Fruit fly (Drosophila melanogaster): ENCODE data around the gene mtm.
A peak's percentile ranks its signal among the peaks of the same experiment; 100 is the strongest.

mtm gene

dm6 chr2L:6065823-6066222, 29.0 kb upstream of the mtm start, which contains the start of the genes Fbw5 and CG9147 (continued):
- TF ChIP-seq jigr1 (GFP tag; IDR thresholded peaks at IDR 0.05) (peak; percentile 99), CG4360 (GFP tag; IDR thresholded peaks at IDR 0.05) (peak; percentile 93), H2.0 (GFP tag; IDR thresholded peaks at IDR 0.05) (peak; percentile 100), tx (GFP tag; optimal IDR thresholded peaks at IDR 0.05) (peak; percentile 100), CG1647 (GFP tag; optimal IDR thresholded peaks at IDR 0.05) (peak; percentile 99), CG4617 (GFP tag; optimal IDR thresholded peaks at IDR 0.05; ENCODE audit: borderline replicate concordance) (peak; percentile 100), Ets65A (GFP tag) (peak; percentile 100), Nf-YA (GFP tag; IDR thresholded peaks at IDR 0.05) (peak; percentile 99), CG31441 (GFP tag; IDR thresholded peaks at IDR 0.05) (peak; percentile 99), CG6654 (GFP tag; optimal IDR thresholded peaks at IDR 0.05) (peak; percentile 91), CG15011 (GFP tag; optimal IDR thresholded peaks at IDR 0.05) (peak; percentile 98), Pdp1 (GFP tag; optimal IDR thresholded peaks at IDR 0.05) (peak; percentile 99 to 100), Atf6 (GFP tag; IDR thresholded peaks at IDR 0.05) (peak; percentile 100), scrt (GFP tag; optimal IDR thresholded peaks at IDR 0.05) (peak; percentile 97), vfl (GFP tag; optimal IDR thresholded peaks at IDR 0.05) (peak; percentile 99), CG12299 (tag; optimal IDR thresholded peaks at IDR 0.05) (peak; percentile 99), CG15601 (tag; optimal IDR thresholded peaks at IDR 0.05) (peak; percentile 99), pb (GFP tag; optimal IDR thresholded peaks at IDR 0.05) (peak; percentile 99), Bdp1 (GFP tag; optimal IDR thresholded peaks at IDR 0.05) (peak; percentile 96), CG13296 (GFP tag; optimal IDR thresholded peaks at IDR 0.05) (peak; percentile 99), pnt (GFP tag; optimal IDR thresholded peaks at IDR 0.05) (peak; percentile 99), sd (tag; optimal IDR thresholded peaks at IDR 0.05) (peak; percentile 99), gcm (GFP tag; optimal IDR thresholded peaks at IDR 0.05) (peak; percentile 100), Ptx1 (GFP tag; IDR thresholded peaks at IDR 0.05) (peak; percentile 100), vnd (GFP tag; IDR thresholded peaks at IDR 0.05; ENCODE audit: partially characterized antibody) (no peak; the same call in 2 of the 3 replicates), sc (optimal IDR thresholded peaks at IDR 0.05) (no peak), sc (GFP tag; optimal IDR thresholded peaks at IDR 0.05) (peak; percentile 99), CG12744 (GFP tag; optimal IDR thresholded peaks at IDR 0.05) (peak; percentile 99), B-H2 (GFP tag; optimal IDR thresholded peaks at IDR 0.05) (peak; percentile 95), CG42726 (GFP tag; IDR thresholded peaks at IDR 0.05; ENCODE audit: partially characterized antibody) (no peak), fd96Cb (tag; optimal IDR thresholded peaks at IDR 0.05) (peak; percentile 100), YL-1 (GFP tag; optimal IDR thresholded peaks at IDR 0.05) (peak; percentile 100), C15 (GFP tag; IDR thresholded peaks at IDR 0.05) (peak; percentile 98), CG11504 (tag; optimal IDR thresholded peaks at IDR 0.05) (peak; percentile 99), salm (tag; optimal IDR thresholded peaks at IDR 0.05) (peak; percentile 99), CG2202 (tag; optimal IDR thresholded peaks at IDR 0.05) (peak; percentile 99), CG10654 (GFP tag; optimal IDR thresholded peaks at IDR 0.05) (peak; percentile 99), HmgD (GFP tag; optimal IDR thresholded peaks at IDR 0.05) (peak; percentile 99), Nf-YC (tag; optimal IDR thresholded peaks at IDR 0.05) (peak; percentile 88), kay (GFP tag; optimal IDR thresholded peaks at IDR 0.05) (peak; percentile 99), mam (GFP tag; optimal IDR thresholded peaks at IDR 0.05) (peak; percentile 100), HLHmδ (GFP tag; optimal IDR thresholded peaks at IDR 0.05) (peak; percentile 39), crol (GFP tag; IDR thresholded peaks at IDR 0.05) (peak; percentile 89), Rfx (GFP tag; IDR thresholded peaks at IDR 0.05) (peak; percentile 100), fd64A (GFP tag; optimal IDR thresholded peaks at IDR 0.05) (peak; percentile 97), CkIIα-i1 (GFP tag; IDR thresholded peaks at IDR 0.05) (peak; percentile 96), Bgb (GFP tag; IDR thresholded peaks at IDR 0.05; ENCODE audit: partially characterized antibody) (peak; percentile 58; the same call in 1 of the 2 replicates), shn (GFP tag; optimal IDR thresholded peaks at IDR 0.05) (peak; percentile 99), gro (GFP tag; optimal IDR thresholded peaks at IDR 0.05) (peak; percentile 100), CG2875 (GFP tag; optimal IDR thresholded peaks at IDR 0.05) (peak; percentile 100), hth (optimal IDR thresholded peaks at IDR 0.05) (no peak), CG13894 (tag; optimal IDR thresholded peaks at IDR 0.05) (peak; percentile 98)

Data from whole organism, embryonic.